Fruit fly (Drosophila melanogaster) whole organism, pupa: ENCODE measurements around the gene Abl.

Source experiments
- CG15710 ChIP-seq: fragments of 200-800 bp; sonication (Bioruptor generic); optimal IDR thresholded peaks from 2 replicates; lab custom pipeline; 2018; ENCODE audit warnings: missing biosample characterization, mild to moderate bottlenecking, missing genetic modification characterization, moderate library complexity
- CG34367 ChIP-seq: fragments of 200-800 bp; sonication (Bioruptor generic); optimal IDR thresholded peaks from 2 replicates; lab custom pipeline; 2018; ENCODE audit warnings: missing biosample characterization, mild to moderate bottlenecking, missing genetic modification characterization
- CG4496 ChIP-seq: fragments of 200-800 bp; sonication (Bioruptor generic); IDR thresholded peaks from 3 replicates; pipeline ENCODE4 v1.3.6; 2022; ENCODE audit warnings: missing biosample characterization, missing genetic modification characterization
- D1 ChIP-seq: fragments of 200-800 bp; sonication (Bioruptor generic); optimal IDR thresholded peaks from 2 replicates; lab custom pipeline; 2018; ENCODE audit warnings: missing biosample characterization, mild to moderate bottlenecking, missing genetic modification characterization, moderate library complexity
- fd96Ca ChIP-seq: fragments of 200-800 bp; sonication (Bioruptor generic); IDR thresholded peaks from 3 replicates; pipeline ENCODE4 v1.3.6; 2022; ENCODE audit warnings: missing biosample characterization, missing genetic modification characterization

DNA sequence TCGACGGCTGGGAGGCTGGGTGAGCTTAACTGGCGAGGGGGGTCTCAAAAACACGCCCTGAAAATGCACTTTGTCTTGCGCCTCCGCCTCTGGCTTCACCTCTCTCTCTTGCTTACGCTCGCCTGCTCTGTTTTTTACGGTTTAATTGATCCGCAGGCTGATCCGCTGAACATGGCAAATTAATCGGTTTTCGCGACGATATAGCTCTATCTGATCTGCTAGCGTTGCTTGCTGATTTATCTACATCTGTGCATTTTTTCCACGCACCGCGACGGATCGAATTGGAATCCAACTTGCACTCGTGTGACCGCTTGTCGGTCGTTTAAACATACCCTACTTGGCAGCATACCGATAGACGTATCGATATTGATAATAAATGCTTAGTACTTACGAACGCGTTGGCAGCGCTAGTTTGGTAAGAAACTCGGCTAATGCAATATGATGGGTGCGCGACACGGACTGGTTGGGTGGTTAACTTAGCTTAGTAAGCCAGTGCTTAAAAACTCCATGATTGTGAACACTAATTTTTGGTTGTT is at the start of gene Abl:
- TF ChIP-seq fd96Ca (no peak), CG4496 (GFP tag; lab: Robert Waterston, UW) (0 out of 3 replicates have a peak, but pooled peaks have one; percentile 30), D1 (peak; percentile 20), CG34367 (no peak), CG15710 (tag; lab: Kevin White, UChicago) (no peak)
